Fruit fly (Drosophila melanogaster): ENCODE results near the gene CG14853.

The CG14853 gene

DNA sequence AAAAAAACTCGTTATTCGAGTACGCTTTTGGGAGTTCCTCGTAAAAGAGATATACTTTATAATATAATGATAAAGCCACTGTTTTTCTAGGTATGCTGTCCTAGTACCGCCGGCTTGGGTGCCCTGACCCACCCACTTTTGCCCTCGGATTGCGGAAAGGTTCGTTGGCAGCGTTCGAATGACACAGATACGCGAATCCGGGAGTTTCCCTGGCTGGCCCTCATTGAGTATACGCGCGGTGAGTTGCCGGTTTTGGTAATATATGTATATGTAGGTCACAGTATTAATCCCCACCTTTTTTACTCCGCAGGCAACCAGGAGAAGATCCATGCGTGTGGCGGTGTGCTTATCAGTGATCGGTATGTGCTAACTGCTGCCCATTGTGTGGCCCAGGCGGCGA is 48.7 kb downstream of the CG14853 start:
- no peak for TF ChIP-seq noc (tag; optimal IDR thresholded peaks at IDR 0.05)

DNA sequence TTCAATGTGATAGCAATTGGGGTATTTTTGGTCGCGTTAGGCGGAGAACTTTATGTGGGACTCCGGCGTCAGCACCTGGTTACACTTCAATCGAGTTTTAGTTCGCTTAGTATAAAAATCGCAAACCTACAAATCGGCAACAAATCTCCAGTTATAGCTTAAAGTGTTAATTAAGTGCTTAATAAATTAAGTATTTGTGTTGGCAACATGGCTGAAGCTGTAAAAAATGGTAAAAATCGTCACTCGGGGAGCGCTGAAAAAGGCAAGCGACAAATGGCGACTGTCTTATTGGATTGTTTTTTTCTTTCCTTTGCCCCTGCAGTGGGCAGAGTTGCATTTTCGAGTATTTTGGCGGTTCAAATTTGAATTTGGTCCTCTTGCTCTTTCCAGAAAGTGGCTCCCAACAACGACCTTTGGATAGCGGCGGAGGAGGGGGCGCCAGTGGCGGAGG is 49.9 kb downstream of the CG14853 start, which contains the start of gene Hexim:
Hexim (plus strand) TSS at position 85 of the 451 bp plus-strand sequence.
- TF ChIP-seq noc (tag; optimal IDR thresholded peaks at IDR 0.05) = no peak

DNA sequence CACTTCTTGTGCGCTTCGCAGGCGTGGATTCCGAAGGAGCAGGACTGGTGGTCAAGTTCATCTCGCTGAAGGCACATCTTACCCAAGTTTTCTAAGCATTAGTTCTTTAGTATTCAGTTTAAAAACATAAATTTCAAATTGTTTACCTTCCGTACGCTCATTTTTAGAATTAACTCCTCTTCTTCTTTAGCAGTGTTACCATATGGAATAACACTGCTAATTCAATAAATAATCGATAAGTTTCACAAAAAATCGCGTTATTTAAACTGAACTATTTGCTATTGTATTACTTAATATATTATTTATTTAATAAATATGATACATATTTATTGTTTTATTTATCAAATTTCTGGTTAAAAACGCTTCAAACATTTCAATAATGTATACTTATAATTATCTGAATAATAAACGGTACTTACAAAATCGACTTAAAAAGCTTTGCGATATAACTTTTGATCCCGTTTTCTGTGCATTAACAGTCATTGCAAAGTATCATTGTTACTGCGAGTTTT is 53.6 kb downstream of the CG14853 start, which contains the start of the genes Rad17 and BigH1:
Rad17 (minus strand) TSS at position 209 of the 512 bp plus-strand sequence.
BigH1 (plus strand) TSS at position 462 of the 512 bp plus-strand sequence.
- TF ChIP-seq noc (tag; optimal IDR thresholded peaks at IDR 0.05) = no peak

Measured in whole organism, larva.